Worm (Caenorhabditis elegans) whole organism, young adult: ENCODE measurements around the gene C44H4.8.
A peak's percentile ranks its signal among the peaks of the same experiment; 100 is the strongest.

Source experiments
- B0019.2 ChIP-seq: fragments of 200-800 bp; sonication (Bioruptor generic); conservative IDR thresholded peaks from 2 replicates; pipeline ENCODE4 v1.3.6; 2022; ENCODE audit warnings: missing genetic modification reagents, missing genetic modification characterization, missing compliant biosample characterization
- B0336.3 ChIP-seq: fragments of 200-800 bp; sonication (Bioruptor generic); IDR thresholded peaks from 2 replicates; pipeline ENCODE4 v1.3.6; 2022; ENCODE audit warnings: missing genetic modification characterization, missing compliant biosample characterization
- C17E4.6 ChIP-seq: fragments of 200-800 bp; sonication (Bioruptor generic); IDR thresholded peaks from 2 replicates; pipeline ENCODE4 v1.3.6; 2022; ENCODE audit warnings: missing genetic modification reagents, missing genetic modification characterization, missing compliant biosample characterization
- D2030.7 ChIP-seq: fragments of 200-800 bp; sonication (Bioruptor generic); IDR thresholded peaks from 2 replicates; pipeline ENCODE4 v1.3.6; 2022; ENCODE audit warnings: missing genetic modification reagents, missing genetic modification characterization, missing compliant biosample characterization
- F22D6.2 ChIP-seq: sonication (generic microtip); optimal IDR thresholded peaks from 2 replicates; lab custom pipeline; 2016; ENCODE audit warnings: mild to moderate bottlenecking, missing genetic modification characterization, missing compliant biosample characterization
- F37B4.10 ChIP-seq: fragments of 200-800 bp; sonication (Bioruptor generic); IDR thresholded peaks from 2 replicates; pipeline ENCODE4 v1.3.6; 2022; ENCODE audit warnings: missing genetic modification characterization, missing compliant biosample characterization
- F57C9.4 ChIP-seq: sonication (generic microtip); optimal IDR thresholded peaks from 2 replicates; lab custom pipeline; 2017; ENCODE audit warnings: mild to moderate bottlenecking, missing genetic modification characterization, missing compliant biosample characterization
- K11D2.4 ChIP-seq: fragments of 200-800 bp; sonication (Bioruptor generic); IDR thresholded peaks from 2 replicates; pipeline ENCODE4 v1.3.6; 2022; ENCODE audit warnings: missing genetic modification reagents, missing genetic modification characterization, missing compliant biosample characterization
- Y56A3A.18 ChIP-seq: fragments of 200-800 bp; sonication (Bioruptor generic); IDR thresholded peaks from 2 replicates; pipeline ENCODE4 v1.3.6; 2022; ENCODE audit warnings: missing genetic modification reagents, missing genetic modification characterization, missing compliant biosample characterization
- ama-1 ChIP-seq, 3 experiments: fragments of 150-350 bp in 1 of 3; sonication (generic microtip) in 2 of 3; optimal IDR thresholded peaks; 2 replicates each; lab custom pipeline; 2014 to 2018; ENCODE audit warnings: missing biosample characterization in 2 of 3, missing genetic modification characterization in 2 of 3, missing genetic modification reagents in 2 of 3
- aptf-2 ChIP-seq: fragments of 200-800 bp; sonication (Bioruptor generic); conservative IDR thresholded peaks from 2 replicates; pipeline ENCODE4 v1.3.6; 2022; ENCODE audit warnings: missing genetic modification reagents, missing genetic modification characterization, missing compliant biosample characterization
- attf-3 ChIP-seq: fragments of 200-800 bp; sonication (Bioruptor generic); conservative IDR thresholded peaks from 2 replicates; pipeline ENCODE4 v1.3.6; 2022; ENCODE audit warnings: missing genetic modification reagents, missing genetic modification characterization, missing compliant biosample characterization
- ceh-27 ChIP-seq: fragments of 200-800 bp; sonication (Bioruptor generic); optimal IDR thresholded peaks from 2 replicates; lab custom pipeline; 2018; ENCODE audit warnings: mild to moderate bottlenecking, missing genetic modification characterization, moderate library complexity, missing compliant biosample characterization
- ceh-79 ChIP-seq: sonication (generic microtip); optimal IDR thresholded peaks from 2 replicates; lab custom pipeline; 2017; ENCODE audit warnings: mild to moderate bottlenecking, missing genetic modification characterization, missing compliant biosample characterization
- ceh-91 ChIP-seq: fragments of 200-800 bp; sonication (Bioruptor generic); IDR thresholded peaks from 2 replicates; pipeline ENCODE4 v1.3.6; 2022; ENCODE audit warnings: missing genetic modification reagents, missing genetic modification characterization, missing compliant biosample characterization
- chd-7 ChIP-seq: sonication (generic microtip); optimal IDR thresholded peaks from 2 replicates; lab custom pipeline; 2016; ENCODE audit warnings: mild to moderate bottlenecking, missing genetic modification characterization, moderate library complexity, missing compliant biosample characterization
- die-1 ChIP-seq: sonication (generic microtip); optimal IDR thresholded peaks from 2 replicates; lab custom pipeline; 2016; ENCODE audit warnings: missing genotype, mild to moderate bottlenecking, missing genetic modification characterization, missing compliant biosample characterization
- dox-1 ChIP-seq: fragments of 200-800 bp; sonication (Bioruptor generic); IDR thresholded peaks from 2 replicates; pipeline ENCODE4 v1.3.6; 2022; ENCODE audit warnings: missing genetic modification reagents, missing genetic modification characterization, missing compliant biosample characterization
- egl-44 ChIP-seq: fragments of 200-800 bp; sonication (Bioruptor generic); IDR thresholded peaks from 2 replicates; pipeline ENCODE4 v1.3.6; 2022; ENCODE audit warnings: missing genetic modification reagents, missing genetic modification characterization, missing compliant biosample characterization
- ekl-4 ChIP-seq: fragments of 200-800 bp; sonication (Bioruptor generic); IDR thresholded peaks from 2 replicates; pipeline ENCODE4 v1.3.6; 2022; ENCODE audit warnings: missing genetic modification reagents, missing genetic modification characterization, missing compliant biosample characterization
- gei-17 ChIP-seq: fragments of 200-800 bp; sonication (Bioruptor generic); optimal IDR thresholded peaks from 2 replicates; lab custom pipeline; 2018; ENCODE audit warnings: mild to moderate bottlenecking, missing genetic modification characterization, missing compliant biosample characterization
- hmg-20 ChIP-seq: fragments of 200-800 bp; sonication (Bioruptor generic); IDR thresholded peaks from 2 replicates; pipeline ENCODE4 v1.3.6; 2022; ENCODE audit warnings: missing genetic modification reagents, missing genetic modification characterization, missing compliant biosample characterization
- let-607 ChIP-seq, 2 experiments: fragments of 200-800 bp in 1 of 2; sonication (Bioruptor generic) in 1 of 2; sonication (generic microtip) in 1 of 2; optimal IDR thresholded peaks; 2 replicates each; lab custom pipeline; 2016 to 2018; ENCODE audit warnings: mild to moderate bottlenecking in 2 of 2, missing compliant biosample characterization in 2 of 2, missing genetic modification characterization in 2 of 2, moderate library complexity in 2 of 2, missing genotype in 1 of 2
- lin-26 ChIP-seq: fragments of 200-800 bp; sonication (Bioruptor generic); IDR thresholded peaks from 2 replicates; pipeline ENCODE4 v1.3.6; 2022; ENCODE audit warnings: missing genetic modification reagents, missing genetic modification characterization, missing compliant biosample characterization
- lin-35 ChIP-seq, 3 experiments: fragments of 150-350 bp in 2 of 3; sonication (generic microtip) in 1 of 3; optimal IDR thresholded peaks; 2 replicates each; lab custom pipeline; 2014 to 2018; ENCODE audit warnings: missing biosample characterization in 3 of 3, missing genetic modification characterization in 3 of 3, missing genetic modification reagents in 3 of 3
- lin-40 ChIP-seq: sonication (generic microtip); optimal IDR thresholded peaks from 2 replicates; lab custom pipeline; 2016; ENCODE audit warnings: missing genetic modification characterization, mild to moderate bottlenecking, missing compliant biosample characterization, missing genotype, missing genetic modification reagents
- madf-3 ChIP-seq: fragments of 200-800 bp; sonication (Bioruptor generic); IDR thresholded peaks from 2 replicates; pipeline ENCODE4 v1.3.6; 2022; ENCODE audit warnings: missing genetic modification reagents, missing genetic modification characterization, missing compliant biosample characterization
- madf-6 ChIP-seq: fragments of 200-800 bp; sonication (Bioruptor generic); IDR thresholded peaks from 2 replicates; pipeline ENCODE4 v1.3.6; 2022; ENCODE audit warnings: missing genetic modification reagents, missing genetic modification characterization, missing compliant biosample characterization
- mcd-1 ChIP-seq: fragments of 200-800 bp; sonication (Bioruptor generic); IDR thresholded peaks from 2 replicates; pipeline ENCODE4 v1.3.6; 2022; ENCODE audit warnings: missing genetic modification reagents, missing genetic modification characterization, missing compliant biosample characterization
- pbrm-1 ChIP-seq: fragments of 200-800 bp; sonication (Bioruptor generic); IDR thresholded peaks from 2 replicates; pipeline ENCODE4 v1.3.6; 2022; ENCODE audit warnings: missing genetic modification reagents, missing genetic modification characterization, missing compliant biosample characterization
- rpc-1 ChIP-seq, 2 experiments: fragments of 150-350 bp in 1 of 2; sonication (generic microtip) in 1 of 2; optimal IDR thresholded peaks; 2 replicates each; lab custom pipeline; 2014 to 2018; ENCODE audit warnings: missing biosample characterization in 1 of 2, missing genetic modification characterization in 1 of 2, missing genetic modification reagents in 1 of 2, missing genotype in 1 of 2
- sea-2 ChIP-seq: fragments of 200-800 bp; sonication (Bioruptor generic); IDR thresholded peaks from 2 replicates; pipeline ENCODE4 v1.3.6; 2022; ENCODE audit warnings: missing genetic modification characterization, missing compliant biosample characterization
- snpc-3.4 ChIP-seq: sonication (generic microtip); optimal IDR thresholded peaks from 2 replicates; lab custom pipeline; 2017; ENCODE audit warnings: missing genetic modification characterization, mild to moderate bottlenecking, missing compliant biosample characterization, antibody characterized with exemption, moderate library complexity, missing genotype, missing genetic modification reagents
- snpc-4 ChIP-seq, 5 experiments: fragments of 150-350 bp in 1 of 5; sonication (generic microtip) in 4 of 5; optimal IDR thresholded peaks; 2 replicates each; lab custom pipeline; 2014 to 2018; ENCODE audit warnings: missing genetic modification characterization in 5 of 5, missing biosample characterization in 3 of 5, antibody characterized with exemption in 2 of 5, mild to moderate bottlenecking in 2 of 5, missing compliant biosample characterization in 2 of 5, missing genotype in 2 of 5, moderate library complexity in 2 of 5, missing genetic modification reagents in 1 of 5
- tbp1 ChIP-seq: fragments of 200-800 bp; sonication (Bioruptor generic); optimal IDR thresholded peaks from 2 replicates; lab custom pipeline; 2018; ENCODE audit warnings: mild to moderate bottlenecking, missing genetic modification characterization, missing compliant biosample characterization
- ztf-3 ChIP-seq: fragments of 200-800 bp; sonication (Bioruptor generic); optimal IDR thresholded peaks from 2 replicates; lab custom pipeline; 2018; ENCODE audit warnings: mild to moderate bottlenecking, missing genetic modification characterization, missing compliant biosample characterization

C44H4.8 gene

ce11 chrX:14610093-14610763 lies 15.3 kb downstream of the C44H4.8 start (continued):
- TF ChIP-seq madf-6 (GFP tag; lab: Robert Waterston, UW) = 0 out of 2 replicates have a peak, but pooled peaks have one; percentile 18
- TF ChIP-seq, all 124 proteins: peak for 13

DNA sequence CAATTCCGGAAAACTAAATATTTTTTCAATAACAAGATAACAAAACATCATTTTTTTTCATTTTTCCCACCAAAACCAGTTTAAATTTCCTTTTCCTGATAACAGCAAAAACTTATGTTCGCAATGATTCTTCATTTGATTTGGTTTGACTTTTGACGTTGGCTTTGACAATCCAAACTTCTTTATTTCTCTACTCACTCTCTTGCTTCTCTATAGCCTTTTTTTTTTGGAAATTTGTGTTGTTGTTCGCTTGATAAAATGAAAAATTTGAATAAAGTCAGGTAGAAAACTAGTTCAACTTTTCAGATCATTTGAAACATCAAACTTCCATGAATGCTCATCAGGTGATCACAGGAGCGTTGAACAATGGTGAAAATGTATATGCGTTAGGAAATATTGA lies 16.1 kb downstream of the C44H4.8 start, which contains the start of gene rbc-1:
Gene rbc-1, plus strand, starts transcription at position 301 of the 400 bp plus-strand sequence.
- no peak for TF ChIP-seq pbrm-1
- TF ChIP-seq aptf-2 (GFP tag; lab: Robert Waterston, UW) = no peak
- no peak for TF ChIP-seq C17E4.6 (GFP tag; lab: Robert Waterston, UW)
- no peak for TF ChIP-seq die-1
- TF ChIP-seq ceh-91 (GFP tag; lab: Robert Waterston, UW) = no peak
- TF ChIP-seq F57C9.4 (tag; lab: Kevin White, UChicago) = no peak
- TF ChIP-seq ceh-27 (GFP tag; lab: Kevin White, UChicago) = no peak
- no peak for TF ChIP-seq B0336.3 (GFP tag; lab: Robert Waterston, UW)
- TF ChIP-seq F37B4.10 (GFP tag; lab: Robert Waterston, UW) = no peak
- TF ChIP-seq B0019.2 = no peak
- TF ChIP-seq lin-35 (GFP tag; optimal IDR thresholded peaks at IDR 0.05; lab: Kevin White, UChicago) = no peak

DNA sequence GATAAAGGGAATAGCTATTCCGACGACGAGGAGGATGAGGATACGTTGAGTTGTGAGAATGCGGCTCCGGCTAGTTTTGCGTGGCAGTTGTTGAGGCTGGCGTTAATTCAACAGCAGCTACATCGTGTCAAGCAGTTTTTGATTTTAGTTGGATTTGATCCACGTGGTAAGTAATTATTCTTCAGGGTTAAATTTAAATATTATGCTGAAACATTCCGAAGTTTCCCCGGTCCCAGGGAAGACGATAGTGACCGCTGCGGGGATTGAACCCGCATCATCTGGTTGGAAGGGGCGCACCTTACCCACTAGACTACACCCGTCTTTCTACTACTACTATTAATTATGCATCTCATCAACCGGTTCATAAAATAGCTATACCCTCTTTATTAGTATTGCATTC lies 26.3 kb downstream of the C44H4.8 start:
- TF ChIP-seq D2030.7 (GFP tag; lab: Robert Waterston, UW) (peak; percentile 58), sea-2 (GFP tag; lab: Robert Waterston, UW) (no peak), ama-1 (optimal IDR thresholded peaks at IDR 0.05; lab: Kevin White, UChicago) (no peak), ama-1 (GFP tag; optimal IDR thresholded peaks at IDR 0.05; lab: Kevin White, UChicago) (no peak), ceh-79 (tag; lab: Kevin White, UChicago) (no peak), let-607 (tag; optimal IDR thresholded peaks at IDR 0.05; lab: Kevin White, UChicago) (no peak), attf-3 (no peak), rpc-1 (optimal IDR thresholded peaks at IDR 0.05; lab: Kevin White, UChicago) (peak; percentile 30), rpc-1 (tag; optimal IDR thresholded peaks at IDR 0.05; lab: Kevin White, UChicago) (peak; percentile 65), mcd-1 (GFP tag; lab: Robert Waterston, UW) (no peak), snpc-3.4 (tag; lab: Kevin White, UChicago) (no peak), dox-1 (GFP tag; lab: Robert Waterston, UW) (peak; percentile 33; the same call in 1 of the 2 replicates), snpc-4 (GFP tag; optimal IDR thresholded peaks at IDR 0.05; lab: Kevin White, UChicago) (no peak), snpc-4 (tag; optimal IDR thresholded peaks at IDR 0.05; lab: Kevin White, UChicago) (no peak), tbp1 (GFP tag; lab: Kevin White, UChicago) (peak; percentile 41)

DNA sequence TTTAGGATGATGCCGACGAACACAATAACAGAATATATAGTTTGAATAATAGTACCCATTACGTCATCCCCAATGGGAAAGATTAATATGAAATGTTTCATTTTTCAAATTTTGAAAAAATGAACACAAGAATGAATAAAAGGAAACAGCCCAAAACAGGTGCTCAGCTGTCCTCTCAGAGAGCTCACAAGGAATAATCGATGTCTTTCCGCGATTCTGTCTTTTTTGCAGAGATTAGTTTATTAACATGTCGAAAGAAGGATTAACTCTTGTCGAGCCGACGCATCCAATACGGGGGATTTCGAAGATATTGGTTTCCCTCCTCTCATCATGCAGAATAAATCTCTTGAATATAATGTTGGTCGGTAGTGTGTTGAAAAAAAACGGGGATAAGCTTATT lies 33.9 kb downstream of the C44H4.8 start, which contains the start of gene F54E4.2:
Gene F54E4.2, minus strand, starts transcription at position 101 of the 400 bp plus-strand sequence.
- TF ChIP-seq egl-44 (GFP tag; lab: Robert Waterston, UW) (no peak), hmg-20 (GFP tag; lab: Robert Waterston, UW) (no peak), ekl-4 (GFP tag; lab: Robert Waterston, UW) (no peak), Y56A3A.18 (no peak), madf-3 (GFP tag; lab: Robert Waterston, UW) (no peak), pbrm-1 (no peak), gei-17 (GFP tag; lab: Kevin White, UChicago) (no peak), rpc-1 (optimal IDR thresholded peaks at IDR 0.05; lab: Kevin White, UChicago) (no peak), rpc-1 (tag; optimal IDR thresholded peaks at IDR 0.05; lab: Kevin White, UChicago) (no peak), lin-40 (no peak), chd-7 (tag; lab: Kevin White, UChicago) (no peak), ztf-3 (GFP tag; lab: Kevin White, UChicago) (no peak), lin-26 (GFP tag; lab: Robert Waterston, UW) (no peak), K11D2.4 (GFP tag; lab: Robert Waterston, UW) (no peak), F22D6.2 (tag; lab: Kevin White, UChicago) (no peak)
